Fruit fly (Drosophila melanogaster) whole organism, adult: ENCODE results near the gene CG9518.
A peak's percentile ranks its signal among the peaks of the same experiment; 100 is the strongest.

Source experiments
- CG11617 ChIP-seq: fragments of 200-800 bp; sonication (Bioruptor generic); optimal IDR thresholded peaks from 2 replicates; lab custom pipeline; 2017; ENCODE audit warnings: mild to moderate bottlenecking, missing biosample characterization, missing genetic modification reagents, missing genetic modification characterization
- CG12768 ChIP-seq: fragments of 200-800 bp; sonication (Bioruptor generic); optimal IDR thresholded peaks from 2 replicates; lab custom pipeline; 2017; ENCODE audit warnings: missing biosample characterization, missing genetic modification characterization, mild to moderate bottlenecking, moderate library complexity, missing genetic modification reagents
- CG14711 ChIP-seq: fragments of 200-800 bp; sonication (Bioruptor generic); optimal IDR thresholded peaks from 2 replicates; lab custom pipeline; 2018; ENCODE audit warnings: missing biosample characterization, mild to moderate bottlenecking, missing genetic modification characterization, moderate library complexity
- CG1620 ChIP-seq: fragments of 200-800 bp; sonication (Bioruptor generic); optimal IDR thresholded peaks from 2 replicates; lab custom pipeline; 2016; ENCODE audit warnings: missing biosample characterization, missing genetic modification characterization
- CG33017 ChIP-seq: fragments of 200-800 bp; sonication (Bioruptor generic); optimal IDR thresholded peaks from 2 replicates; lab custom pipeline; 2018; ENCODE audit warnings: missing biosample characterization, mild to moderate bottlenecking, missing genetic modification characterization, moderate library complexity
- CG5204 ChIP-seq: fragments of 200-800 bp; sonication (Bioruptor generic); optimal IDR thresholded peaks from 2 replicates; lab custom pipeline; 2016; ENCODE audit warnings: missing biosample characterization, missing genetic modification characterization
- CG7045 ChIP-seq: fragments of 200-800 bp; sonication (Bioruptor generic); optimal IDR thresholded peaks from 2 replicates; lab custom pipeline; 2017; ENCODE audit warnings: missing biosample characterization, mild to moderate bottlenecking, missing genetic modification characterization
- Clk ChIP-seq: fragments of 200-800 bp; sonication (Bioruptor generic); optimal IDR thresholded peaks from 2 replicates; lab custom pipeline; 2017; ENCODE audit warnings: missing biosample characterization, missing genetic modification characterization
- Crg-1 ChIP-seq: fragments of 200-800 bp; sonication (Bioruptor generic); optimal IDR thresholded peaks from 2 replicates; lab custom pipeline; 2016; ENCODE audit warnings: missing biosample characterization, missing genetic modification characterization
- bab1 ChIP-seq: fragments of 200-800 bp; sonication (Bioruptor generic); optimal IDR thresholded peaks from 3 replicates; lab custom pipeline; 2019; ENCODE audit warnings: missing biosample characterization, mild to moderate bottlenecking, missing genetic modification characterization, moderate library complexity
- cic ChIP-seq: fragments of 200-800 bp; sonication (Bioruptor generic); optimal IDR thresholded peaks from 2 replicates; lab custom pipeline; 2017; ENCODE audit warnings: missing biosample characterization, mild to moderate bottlenecking, missing genetic modification characterization, moderate library complexity
- cnc ChIP-seq, 2 experiments: fragments of >200 bp; optimal IDR thresholded peaks; 2 replicates each; lab custom pipeline; 2017
- kay ChIP-seq: fragments of 200-800 bp; sonication (Bioruptor generic); peaks from one replicate; lab custom pipeline; 2016; ENCODE audit warnings: missing biosample characterization, missing genetic modification characterization, borderline replicate concordance
- ovo ChIP-seq: fragments of 200-800 bp; sonication (Bioruptor generic); optimal IDR thresholded peaks from 2 replicates; lab custom pipeline; 2016; ENCODE audit warnings: missing biosample characterization, missing genetic modification characterization
- pad ChIP-seq: fragments of 200-800 bp; sonication (Bioruptor generic); optimal IDR thresholded peaks from 3 replicates; lab custom pipeline; 2017; ENCODE audit warnings: missing biosample characterization, missing genetic modification characterization, mild to moderate bottlenecking, moderate library complexity, missing genetic modification reagents
- tj ChIP-seq: fragments of 200-800 bp; sonication (Bioruptor generic); optimal IDR thresholded peaks from 3 replicates; lab custom pipeline; 2017; ENCODE audit warnings: missing biosample characterization, mild to moderate bottlenecking, missing genetic modification characterization, moderate library complexity
- toe ChIP-seq: fragments of 200-800 bp; sonication (Bioruptor generic); optimal IDR thresholded peaks from 2 replicates; lab custom pipeline; 2016; ENCODE audit warnings: missing biosample characterization, missing genetic modification characterization

Gene CG9518

DNA sequence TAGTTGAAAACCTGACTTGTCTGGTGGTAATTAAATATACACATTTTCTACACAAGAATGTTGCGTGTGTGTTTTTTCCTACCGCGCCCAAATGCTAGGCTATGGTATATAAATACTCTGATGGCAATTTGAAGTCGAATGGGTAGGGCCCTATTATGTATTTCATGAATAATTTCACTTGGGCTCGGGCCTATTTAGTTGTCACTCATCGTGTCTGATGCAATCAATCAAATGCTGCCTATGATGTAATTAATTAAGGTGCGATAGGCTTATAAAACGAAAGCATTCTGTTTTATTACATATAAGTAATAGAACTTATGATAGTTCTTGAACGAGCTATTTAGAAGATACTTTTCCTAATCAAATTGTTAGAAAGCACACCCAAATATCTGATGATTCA is 8.5 kb downstream of the CG9518 start:
- no peak for TF ChIP-seq tj (GFP tag; lab: Kevin White, UChicago)

DNA sequence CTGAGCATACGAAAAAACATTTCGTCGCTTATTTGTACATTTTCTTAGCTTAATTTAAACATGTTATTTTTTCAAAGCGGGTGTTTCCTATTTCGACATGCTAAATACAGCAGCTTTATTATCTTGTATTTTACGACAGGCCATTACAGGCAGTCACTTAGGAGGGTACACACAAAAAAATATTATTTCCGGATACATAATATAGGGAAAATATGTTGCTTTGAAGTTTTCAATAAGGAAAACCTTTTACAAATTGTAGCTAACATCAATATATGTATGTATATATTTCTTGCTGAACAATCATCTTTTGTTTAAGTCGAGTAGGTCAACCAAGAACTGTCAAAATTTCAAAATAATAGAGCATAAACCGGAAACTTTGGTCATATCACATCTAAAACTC is 12.0 kb downstream of the CG9518 start, which contains the start of gene CG46399:
CG46399 (plus strand) TSS at position 301 of the 400 bp plus-strand sequence.
- no peak for TF ChIP-seq CG33017 (tag; lab: Kevin White, UChicago)

DNA sequence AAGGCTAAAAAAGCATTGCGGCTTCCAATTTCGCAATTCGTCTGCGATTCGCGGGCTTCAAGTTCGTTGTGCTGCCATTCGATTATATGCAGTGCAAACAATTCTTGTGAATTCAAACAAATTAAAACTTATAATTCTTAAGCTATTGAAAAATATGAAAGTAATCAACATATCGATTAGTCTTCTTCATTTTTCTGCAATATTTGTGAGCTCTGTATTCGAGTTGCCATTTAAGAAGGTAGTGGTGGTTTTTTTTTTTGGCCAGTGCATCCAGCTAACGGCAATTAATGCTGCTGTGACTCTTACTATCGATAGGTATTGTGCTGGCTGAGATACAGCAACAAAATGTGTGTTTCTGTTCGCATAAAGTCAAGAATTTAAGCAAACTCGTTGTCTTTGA is 13.1 kb downstream of the CG9518 start:
- TF ChIP-seq kay (GFP tag; lab: Kevin White, UChicago), result no peak

DNA sequence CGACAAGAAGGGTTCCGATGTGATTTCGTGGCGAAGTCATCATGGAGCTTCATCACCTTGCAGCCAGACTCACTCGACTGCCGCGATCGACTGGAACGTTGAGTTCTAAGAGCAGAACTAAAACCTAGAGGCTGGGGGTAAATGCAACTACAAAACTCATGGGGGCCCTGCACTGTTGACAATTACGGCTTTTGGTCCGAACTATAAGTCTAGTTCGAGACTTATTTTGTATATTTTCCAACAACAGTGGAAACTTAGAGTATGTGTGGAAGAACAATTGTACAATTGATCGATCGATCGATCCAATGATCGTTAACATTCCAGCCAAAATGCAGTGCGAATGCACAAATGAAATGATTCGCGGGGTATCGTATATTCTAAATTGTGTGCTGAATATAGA is 14.7 kb downstream of the CG9518 start, which contains the start of gene CG9519:
CG9519 (minus strand) TSS at position 101 of the 400 bp plus-strand sequence.
- TF ChIP-seq CG33017 (tag; lab: Kevin White, UChicago) (no peak), CG5204 (no peak), kay (GFP tag; lab: Kevin White, UChicago) (peak; percentile 11), CG11617 (GFP tag; lab: Kevin White, UChicago) (no peak), CG1620 (GFP tag; lab: Kevin White, UChicago) (no peak)

DNA sequence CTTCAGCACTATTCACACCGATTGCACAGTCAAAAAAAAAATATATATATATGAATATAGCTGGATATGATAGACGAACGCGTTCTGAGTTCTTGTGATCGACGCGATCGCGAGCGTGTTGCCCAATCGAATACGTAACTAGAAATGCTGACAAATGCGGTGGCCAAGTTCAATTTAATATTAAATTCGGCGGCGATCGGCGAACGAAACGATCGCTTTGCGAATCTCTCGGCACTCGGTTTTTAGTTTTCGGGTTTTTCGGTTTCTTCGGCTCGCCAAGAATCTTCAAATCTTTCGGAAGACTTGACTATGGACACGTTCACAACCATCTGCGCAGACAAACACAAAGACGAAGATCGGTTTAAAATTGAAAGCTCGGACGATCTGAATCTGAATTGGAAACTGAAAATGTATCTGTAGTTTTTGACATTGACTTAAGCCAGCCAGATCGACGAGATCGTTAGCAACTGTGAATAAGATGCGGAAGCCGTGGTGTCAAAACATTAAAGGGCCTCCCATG is 17.8 kb downstream of the CG9518 start, which contains the start of gene CG9521:
CG9521 (minus strand) TSS at position 117 of the 520 bp plus-strand sequence.
- TF ChIP-seq Clk (GFP tag; lab: Kevin White, UChicago), result no peak
- no peak for TF ChIP-seq CG33017 (tag; lab: Kevin White, UChicago)
- no peak for TF ChIP-seq CG1620 (GFP tag; lab: Kevin White, UChicago)
- no peak for TF ChIP-seq pad (GFP tag; lab: Kevin White, UChicago)

DNA sequence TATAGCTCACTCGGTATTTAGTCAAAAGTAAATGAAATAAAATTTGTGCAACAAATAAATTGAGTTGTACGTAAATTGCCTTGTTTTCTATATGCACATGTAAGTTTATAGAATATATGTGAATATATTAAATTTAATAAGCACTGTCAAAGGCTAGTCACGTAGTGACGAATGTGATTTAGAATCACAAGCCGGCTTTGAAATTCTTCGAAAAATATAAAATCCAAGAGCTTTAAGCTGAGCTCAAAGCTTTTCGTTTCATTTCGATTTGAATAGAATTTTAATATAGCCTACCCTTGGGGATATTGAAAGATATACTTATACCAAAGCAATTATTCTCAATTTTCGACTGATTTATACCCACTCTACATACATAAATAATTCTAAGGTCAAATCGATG is 20.9 kb downstream of the CG9518 start:
- TF ChIP-seq kay (GFP tag; lab: Kevin White, UChicago), result peak; percentile 81
- no peak for TF ChIP-seq cnc (optimal IDR thresholded peaks at IDR 0.05; lab: Kevin White, UChicago)

DNA sequence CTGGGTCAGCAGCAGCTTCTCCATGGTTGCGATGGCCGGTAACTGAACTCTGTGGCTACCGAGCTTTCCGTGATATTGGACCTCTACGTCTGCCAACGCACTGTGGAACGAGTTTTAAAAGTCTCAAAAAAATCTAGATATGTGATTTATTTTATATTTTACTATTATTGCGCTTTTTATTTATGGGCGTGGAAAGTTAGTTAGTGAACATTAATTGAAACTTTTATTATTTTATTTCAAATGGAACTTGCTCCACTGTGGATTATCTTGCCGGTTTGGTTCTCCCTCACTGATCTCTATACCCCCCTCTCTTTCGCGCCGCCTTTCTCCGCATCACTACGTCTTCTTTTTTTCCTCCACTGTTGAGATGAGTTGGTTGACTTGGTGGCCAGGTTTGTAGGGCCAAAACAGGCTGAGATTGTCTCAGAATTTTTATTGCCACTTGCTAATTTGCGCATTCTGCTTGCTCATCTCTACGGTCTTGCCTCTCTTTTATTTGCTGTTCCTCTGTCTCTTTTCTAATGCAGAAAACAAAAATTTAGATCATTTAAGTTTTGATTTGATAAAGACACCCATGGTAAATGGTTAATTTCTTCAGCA is 22.1 kb downstream of the CG9518 start, which contains the start of gene CG9522:
CG9522 (minus strand) TSS at position 54 of the 600 bp plus-strand sequence.
- TF ChIP-seq bab1 (GFP tag; lab: Kevin White, UChicago), result no peak
- TF ChIP-seq CG14711, result no peak
- no peak for TF ChIP-seq toe (GFP tag; lab: Kevin White, UChicago)
- no peak for TF ChIP-seq tj (GFP tag; lab: Kevin White, UChicago)
- TF ChIP-seq CG1620 (GFP tag; lab: Kevin White, UChicago), result no peak
- TF ChIP-seq Clk (GFP tag; lab: Kevin White, UChicago), result no peak
- TF ChIP-seq CG5204, result no peak
- no peak for TF ChIP-seq ovo (GFP tag; lab: Kevin White, UChicago)
- TF ChIP-seq pad (GFP tag; lab: Kevin White, UChicago), result no peak
- no peak for TF ChIP-seq CG12768
- TF ChIP-seq Crg-1 (GFP tag; lab: Kevin White, UChicago), result no peak

DNA sequence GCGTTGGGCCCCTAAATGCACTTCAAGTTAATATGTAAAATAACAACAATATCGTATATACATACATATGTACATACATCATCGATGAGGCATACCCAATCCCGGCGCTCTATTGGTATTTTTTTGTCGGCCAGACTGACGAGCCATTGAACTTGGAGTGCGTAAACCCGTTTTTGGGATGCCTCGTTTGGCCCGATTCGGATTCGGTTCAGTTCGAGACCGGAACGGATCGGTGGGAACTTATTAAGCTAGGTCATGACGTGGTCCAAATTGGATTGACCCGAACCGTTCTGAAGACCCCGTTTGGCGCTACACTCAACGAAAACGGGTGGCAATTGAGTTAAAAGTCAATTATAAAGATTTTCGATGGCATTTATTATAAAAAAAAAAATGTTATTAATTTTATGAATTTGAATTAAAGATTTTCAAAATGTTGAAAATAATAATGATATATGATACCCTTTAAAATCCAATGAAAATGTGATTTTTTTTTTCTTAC is 24.8 kb downstream of the CG9518 start:
- TF ChIP-seq CG5204 (no peak), toe (GFP tag; lab: Kevin White, UChicago) (no peak), CG1620 (GFP tag; lab: Kevin White, UChicago) (no peak), CG7045 (no peak), tj (GFP tag; lab: Kevin White, UChicago) (no peak), CG33017 (tag; lab: Kevin White, UChicago) (no peak), cnc (optimal IDR thresholded peaks at IDR 0.05; lab: Kevin White, UChicago) (no peak), cic (GFP tag; lab: Kevin White, UChicago) (no peak)

DNA sequence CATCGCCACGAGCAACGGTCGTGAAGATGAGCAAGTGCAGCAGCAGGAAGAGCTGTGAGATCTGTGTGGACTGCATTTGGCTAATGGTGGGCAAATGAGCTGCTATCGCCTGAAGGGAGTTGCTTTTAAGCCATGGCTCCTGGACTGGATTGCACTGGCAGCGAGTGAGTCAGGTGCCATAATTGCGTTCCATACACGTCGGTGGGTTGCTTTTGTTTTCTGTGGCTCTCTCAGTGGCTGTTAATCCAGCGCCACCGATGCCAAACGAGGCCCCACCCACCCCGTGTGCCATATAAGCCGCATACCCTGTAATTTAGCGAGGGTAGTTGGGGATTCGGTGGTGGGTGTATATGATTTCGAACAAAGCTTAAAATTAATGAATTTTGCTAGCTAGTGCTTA is 26.3 kb downstream of the CG9518 start, which contains the start of gene CG12539:
CG12539 (minus strand) TSS at position 101 of the 400 bp plus-strand sequence.
- TF ChIP-seq Crg-1 (GFP tag; lab: Kevin White, UChicago), result no peak
- TF ChIP-seq Clk (GFP tag; lab: Kevin White, UChicago), result no peak
- no peak for TF ChIP-seq CG5204
- TF ChIP-seq CG12768, result no peak
- no peak for TF ChIP-seq CG11617 (GFP tag; lab: Kevin White, UChicago)
- no peak for TF ChIP-seq ovo (GFP tag; lab: Kevin White, UChicago)
- no peak for TF ChIP-seq CG7045
